Worm (Caenorhabditis elegans): ENCODE data around the gene madf-4.

madf-4 gene

DNA sequence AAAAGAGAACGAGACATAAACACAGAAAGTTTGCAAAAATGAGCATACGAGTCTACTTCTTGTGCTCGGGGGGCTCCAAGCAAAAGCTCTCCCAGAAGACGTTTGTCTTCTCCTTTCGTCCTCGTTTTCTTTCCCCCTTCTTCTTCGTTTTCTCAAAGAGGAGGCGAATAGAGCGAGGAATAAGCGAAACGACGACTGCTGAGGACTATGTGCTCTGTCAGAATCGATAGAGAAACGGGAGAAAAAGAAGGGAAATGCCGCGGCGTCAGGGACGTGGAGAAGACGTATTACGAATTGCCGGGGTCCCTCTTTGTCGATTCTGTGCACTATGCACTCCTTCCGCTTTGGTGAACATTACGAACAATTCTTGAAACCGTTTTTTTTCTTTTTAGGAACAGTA is 16.1 kb upstream of the madf-4 start (continued):
- TF ChIP-seq elt-3 (tag; optimal IDR thresholded peaks at IDR 0.05), result no peak
- TF ChIP-seq ama-1 (optimal IDR thresholded peaks at IDR 0.05), result no peak
- no peak for TF ChIP-seq unc-39 (tag; optimal IDR thresholded peaks at IDR 0.05)
- TF ChIP-seq R02D3.7 (tag; optimal IDR thresholded peaks at IDR 0.05), result no peak
- no peak for TF ChIP-seq nhr-6 (tag; optimal IDR thresholded peaks at IDR 0.05)
- TF ChIP-seq sma-3 (GFP tag; optimal IDR thresholded peaks at IDR 0.05), result no peak
- peak; percentile 35 for TF ChIP-seq C34F6.9 (tag; optimal IDR thresholded peaks at IDR 0.05)
- no peak for TF ChIP-seq nhr-25 (tag; optimal IDR thresholded peaks at IDR 0.05)
- TF ChIP-seq unc-62 (GFP tag; optimal IDR thresholded peaks at IDR 0.05), result no peak
- TF ChIP-seq nhr-11 (tag; optimal IDR thresholded peaks at IDR 0.05), result no peak
- TF ChIP-seq nhr-12 (tag; optimal IDR thresholded peaks at IDR 0.05), result no peak
- TF ChIP-seq zag-1 (tag; optimal IDR thresholded peaks at IDR 0.05), result peak; percentile 22

DNA sequence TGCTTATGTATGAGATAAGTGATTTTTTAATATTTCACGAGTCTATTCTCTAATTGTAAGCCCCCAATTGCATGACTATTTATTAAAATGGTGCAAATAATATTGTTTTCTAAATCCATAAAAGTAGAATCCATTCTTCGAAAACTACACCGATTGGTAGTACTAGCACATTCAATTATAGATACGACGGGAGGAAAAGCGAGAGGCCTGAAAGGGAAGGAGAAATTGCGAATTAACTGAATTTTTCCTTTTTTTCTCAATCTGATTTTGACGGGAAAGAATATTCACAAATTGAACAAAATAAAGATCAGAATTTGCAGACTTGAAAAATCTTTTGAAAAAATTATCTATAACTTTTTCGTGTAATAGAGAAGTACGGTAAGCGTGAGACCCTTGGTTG is 14.9 kb upstream of the madf-4 start:
- TF ChIP-seq elt-1 (tag; optimal IDR thresholded peaks at IDR 0.05) (no peak), peb-1 (tag; optimal IDR thresholded peaks at IDR 0.05) (no peak), aly-2 (tag; optimal IDR thresholded peaks at IDR 0.05) (no peak), lsy-2 (tag; optimal IDR thresholded peaks at IDR 0.05) (no peak), skn-1 (tag; optimal IDR thresholded peaks at IDR 0.05) (no peak), crh-2 (tag; optimal IDR thresholded peaks at IDR 0.05) (no peak), nhr-237 (tag; optimal IDR thresholded peaks at IDR 0.05) (no peak), lin-39 (tag; optimal IDR thresholded peaks at IDR 0.05) (no peak)

ce11 chrV:9976138-9976537 is 13.8 kb upstream of the madf-4 start, which contains the start of gene unc-41:
Gene unc-41 (minus strand): TSS chrV:9976238.
- no peak for TF ChIP-seq unc-55 (GFP tag; optimal IDR thresholded peaks at IDR 0.05)
- TF ChIP-seq snpc-4 (tag; optimal IDR thresholded peaks at IDR 0.05), result no peak
- no peak for TF ChIP-seq aly-2 (tag; optimal IDR thresholded peaks at IDR 0.05)
- no peak for TF ChIP-seq unc-39 (tag; optimal IDR thresholded peaks at IDR 0.05)
- TF ChIP-seq lin-39 (tag; optimal IDR thresholded peaks at IDR 0.05), result no peak
- TF ChIP-seq ZK546.5 (tag; optimal IDR thresholded peaks at IDR 0.05), result no peak
- TF ChIP-seq lsy-2 (tag; optimal IDR thresholded peaks at IDR 0.05), result no peak
- TF ChIP-seq sem-4 (tag; optimal IDR thresholded peaks at IDR 0.05), result no peak
- no peak for TF ChIP-seq alr-1 (tag; optimal IDR thresholded peaks at IDR 0.05)
- no peak for TF ChIP-seq mbf-1 (tag; optimal IDR thresholded peaks at IDR 0.05)
- no peak for TF ChIP-seq elt-3 (tag; optimal IDR thresholded peaks at IDR 0.05)
- no peak for TF ChIP-seq nhr-6 (tag; optimal IDR thresholded peaks at IDR 0.05)
- no peak for TF ChIP-seq ama-1 (optimal IDR thresholded peaks at IDR 0.05)
- no peak for TF ChIP-seq Y55F3AM.14 (GFP tag; optimal IDR thresholded peaks at IDR 0.05)
- no peak for TF ChIP-seq skn-1 (tag; optimal IDR thresholded peaks at IDR 0.05)
- no peak for TF ChIP-seq ceh-16 (tag; optimal IDR thresholded peaks at IDR 0.05)
- no peak for TF ChIP-seq ceh-82 (tag; optimal IDR thresholded peaks at IDR 0.05)

DNA sequence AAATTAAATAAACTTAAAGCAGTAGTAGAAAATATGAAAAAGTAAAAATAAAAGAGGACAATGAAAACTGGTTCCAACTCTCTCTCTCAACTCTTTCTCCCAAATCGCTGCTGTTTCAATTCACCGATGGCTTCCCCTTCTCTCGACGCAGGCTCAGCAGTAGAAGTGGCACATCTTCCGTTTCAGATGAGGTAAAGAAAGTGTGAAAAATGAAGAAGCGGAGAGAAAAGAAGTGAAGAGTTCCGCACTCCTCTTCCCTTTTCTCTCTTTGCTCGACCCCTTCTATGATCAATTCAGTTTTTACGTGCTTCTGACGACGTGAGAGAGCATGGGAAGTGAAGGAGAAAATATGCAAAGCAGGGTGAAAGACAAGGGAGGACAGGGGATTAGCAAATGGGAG is 12.0 kb upstream of the madf-4 start:
- TF ChIP-seq blmp-1 (tag; optimal IDR thresholded peaks at IDR 0.05; ENCODE audit: insufficient read depth) (no peak), unc-55 (GFP tag; optimal IDR thresholded peaks at IDR 0.05) (peak; percentile 58), nhr-129 (tag; optimal IDR thresholded peaks at IDR 0.05) (peak; percentile 39), ama-1 (optimal IDR thresholded peaks at IDR 0.05) (no peak), lsy-2 (tag; optimal IDR thresholded peaks at IDR 0.05) (peak in 1 of 2 experiments; percentile 17), C34F6.9 (tag; optimal IDR thresholded peaks at IDR 0.05) (peak; percentile 52), zag-1 (tag; optimal IDR thresholded peaks at IDR 0.05) (peak; percentile 23), ZK546.5 (tag; optimal IDR thresholded peaks at IDR 0.05) (no peak), F13H6.1 (tag; optimal IDR thresholded peaks at IDR 0.05) (no peak), fos-1 (tag; optimal IDR thresholded peaks at IDR 0.05) (peak; percentile 5)

DNA sequence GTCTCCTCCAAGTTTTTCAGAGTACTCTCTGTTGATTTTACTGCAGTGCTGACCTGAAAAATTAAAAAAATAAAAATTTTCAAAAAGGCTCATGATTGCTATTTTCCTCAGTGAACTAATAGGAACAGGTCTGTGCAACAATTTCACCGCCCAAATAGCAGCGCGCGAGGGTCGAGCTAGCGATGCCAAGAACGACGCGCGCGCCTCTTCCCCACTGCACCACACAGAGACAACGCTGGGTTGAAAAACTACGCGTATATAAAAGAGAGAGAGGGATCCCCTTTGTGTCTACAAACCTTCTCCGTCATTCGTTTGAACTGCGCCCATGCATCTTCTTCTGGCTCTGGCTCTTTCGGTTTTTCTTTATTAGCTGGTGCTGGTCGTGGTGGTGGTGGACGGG is 7.8 kb upstream of the madf-4 start:
- TF ChIP-seq nhr-237 (tag; optimal IDR thresholded peaks at IDR 0.05) (no peak), lin-13 (GFP tag; optimal IDR thresholded peaks at IDR 0.05) (peak; percentile 72), ZK546.5 (tag; optimal IDR thresholded peaks at IDR 0.05) (no peak), ama-1 (optimal IDR thresholded peaks at IDR 0.05) (no peak), crh-2 (tag; optimal IDR thresholded peaks at IDR 0.05) (peak; percentile 61), C34F6.9 (tag; optimal IDR thresholded peaks at IDR 0.05) (peak; percentile 41), ceh-16 (tag; optimal IDR thresholded peaks at IDR 0.05) (peak; percentile 12), sem-4 (tag; optimal IDR thresholded peaks at IDR 0.05) (peak; percentile 6), sma-3 (GFP tag; optimal IDR thresholded peaks at IDR 0.05) (peak; percentile 51), mdl-1 (tag; optimal IDR thresholded peaks at IDR 0.05) (peak in 1 of 2 experiments; percentile 10), nhr-10 (tag; optimal IDR thresholded peaks at IDR 0.05) (no peak), elt-3 (tag; optimal IDR thresholded peaks at IDR 0.05) (no peak), lsy-2 (tag; optimal IDR thresholded peaks at IDR 0.05) (peak; percentile 55 to 58), fos-1 (tag; optimal IDR thresholded peaks at IDR 0.05) (peak; percentile 32), unc-55 (GFP tag; optimal IDR thresholded peaks at IDR 0.05) (peak; percentile 83), ceh-82 (tag; optimal IDR thresholded peaks at IDR 0.05) (no peak), snpc-4 (tag; optimal IDR thresholded peaks at IDR 0.05) (peak; percentile 30), unc-39 (tag; optimal IDR thresholded peaks at IDR 0.05) (no peak), Y55F3AM.14 (GFP tag; optimal IDR thresholded peaks at IDR 0.05) (peak; percentile 53), skn-1 (tag; optimal IDR thresholded peaks at IDR 0.05) (no peak), nhr-77 (tag; optimal IDR thresholded peaks at IDR 0.05) (no peak), nhr-23 (tag; optimal IDR thresholded peaks at IDR 0.05) (no peak), mbf-1 (tag; optimal IDR thresholded peaks at IDR 0.05) (no peak), nhr-11 (tag; optimal IDR thresholded peaks at IDR 0.05) (peak; percentile 38), gmeb-1 (tag; optimal IDR thresholded peaks at IDR 0.05) (no peak), peb-1 (tag; optimal IDR thresholded peaks at IDR 0.05) (no peak), nhr-129 (tag; optimal IDR thresholded peaks at IDR 0.05) (peak; percentile 81), ztf-1 (GFP tag; conservative IDR thresholded peaks at IDR 0.05) (no peak), ztf-4 (tag; optimal IDR thresholded peaks at IDR 0.05) (peak; percentile 40), blmp-1 (tag; optimal IDR thresholded peaks at IDR 0.05; ENCODE audit: insufficient read depth) (no peak), nhr-21 (tag; optimal IDR thresholded peaks at IDR 0.05) (peak; percentile 25)

All from whole organism, L2 larva.